Worm (Caenorhabditis elegans) whole organism, young adult: ENCODE measurements around the gene lsm-1.

Experiments
- Y67H2A.10 ChIP-seq: fragments of 200-800 bp; sonication (Bioruptor generic); conservative IDR thresholded peaks from 2 replicates; pipeline ENCODE4 v1.3.6; 2022; ENCODE audit warnings: missing genetic modification reagents, missing genetic modification characterization, missing compliant biosample characterization
- ama-1 ChIP-seq, 3 experiments: fragments of 150-350 bp in 1 of 3; sonication (generic microtip) in 2 of 3; optimal IDR thresholded peaks; 2 replicates each; lab custom pipeline; 2014 to 2018; ENCODE audit warnings: missing biosample characterization in 2 of 3, missing genetic modification characterization in 2 of 3, missing genetic modification reagents in 2 of 3
- dpl-1 ChIP-seq: fragments of 150-350 bp; optimal IDR thresholded peaks from 2 replicates; lab custom pipeline; 2014; ENCODE audit warnings: missing biosample characterization, missing genetic modification reagents, missing genetic modification characterization
- hrde-1 ChIP-seq: sonication (generic microtip); optimal IDR thresholded peaks from 2 replicates; lab custom pipeline; 2016; ENCODE audit warnings: missing genetic modification characterization, mild to moderate bottlenecking, missing compliant biosample characterization, moderate library complexity, missing genotype, missing genetic modification reagents, borderline replicate concordance
- lin-40 ChIP-seq: sonication (generic microtip); optimal IDR thresholded peaks from 2 replicates; lab custom pipeline; 2016; ENCODE audit warnings: missing genetic modification characterization, mild to moderate bottlenecking, missing compliant biosample characterization, missing genotype, missing genetic modification reagents
- nhr-179 ChIP-seq: sonication (generic microtip); optimal IDR thresholded peaks from 2 replicates; lab custom pipeline; 2016; ENCODE audit warnings: mild to moderate bottlenecking, missing genetic modification characterization, missing compliant biosample characterization
- snpc-4 ChIP-seq, 5 experiments: fragments of 150-350 bp in 1 of 5; sonication (generic microtip) in 4 of 5; optimal IDR thresholded peaks; 2 replicates each; lab custom pipeline; 2014 to 2018; ENCODE audit warnings: missing genetic modification characterization in 5 of 5, missing biosample characterization in 3 of 5, antibody characterized with exemption in 2 of 5, mild to moderate bottlenecking in 2 of 5, missing compliant biosample characterization in 2 of 5, missing genotype in 2 of 5, moderate library complexity in 2 of 5, missing genetic modification reagents in 1 of 5
- ztf-6 ChIP-seq: fragments of 200-800 bp; sonication (Bioruptor generic); IDR thresholded peaks from 2 replicates; pipeline ENCODE4 v1.3.6; 2022; ENCODE audit warnings: missing genetic modification reagents, missing genetic modification characterization, missing compliant biosample characterization

- TF ChIP-seq Y67H2A.10 (GFP tag; lab: Robert Waterston, UW) (no peak), lin-40 (tag; lab: Kevin White, UChicago) (no peak), snpc-4 (GFP tag; optimal IDR thresholded peaks at IDR 0.05; lab: Kevin White, UChicago) (no peak), snpc-4 (tag; optimal IDR thresholded peaks at IDR 0.05; lab: Kevin White, UChicago) (no peak), dpl-1 (GFP tag; lab: Kevin White, UChicago) (no peak), hrde-1 (tag; lab: Kevin White, UChicago) (no peak), ama-1 (optimal IDR thresholded peaks at IDR 0.05; lab: Kevin White, UChicago) (no peak), ama-1 (GFP tag; optimal IDR thresholded peaks at IDR 0.05; lab: Kevin White, UChicago) (no peak), nhr-179 (tag; lab: Kevin White, UChicago) (no peak), ztf-6 (GFP tag; lab: Robert Waterston, UW) (no peak)
Measured at ce11 chrII:11099841-11100240, 26.9 kb upstream of the lsm-1 start, which contains the start of gene C09H10.4.
